Fruit fly (Drosophila melanogaster) whole organism, embryonic: ENCODE results near the gene CG15262.

ENCODE experiments used
- BEAF-32 ChIP-seq: fragments of 200-800 bp; sonication (Bioruptor generic); optimal IDR thresholded peaks from 3 replicates; lab custom pipeline; 2017; ENCODE audit warnings: missing biosample characterization, missing genetic modification characterization, mild to moderate bottlenecking, moderate library complexity, missing genetic modification reagents
- Bgb ChIP-seq: fragments of 200-800 bp; sonication (Bioruptor generic); IDR thresholded peaks from 2 replicates; pipeline ENCODE4 v1.3.6; 2022; ENCODE audit warnings: missing biosample characterization, missing genetic modification characterization; ENCODE audit not compliant: partially characterized antibody
- CG10366 ChIP-seq: fragments of 200-800 bp; sonication (Bioruptor generic); IDR thresholded peaks from 2 replicates; pipeline ENCODE4 v1.3.6; 2022; ENCODE audit warnings: missing biosample characterization, missing genetic modification characterization
- CG10431 ChIP-seq: fragments of 200-800 bp; sonication (Bioruptor generic); optimal IDR thresholded peaks from 3 replicates; lab custom pipeline; 2018; ENCODE audit warnings: missing biosample characterization, mild to moderate bottlenecking, missing genetic modification characterization
- CG10654 ChIP-seq: fragments of 200-800 bp; sonication (Bioruptor generic); optimal IDR thresholded peaks from 2 replicates; lab custom pipeline; 2016; ENCODE audit warnings: missing biosample characterization, missing genetic modification characterization
- CG13424 ChIP-seq: fragments of 200-800 bp; sonication (Bioruptor generic); optimal IDR thresholded peaks from 2 replicates; lab custom pipeline; 2019; ENCODE audit warnings: missing biosample characterization, mild to moderate bottlenecking, missing genetic modification characterization, moderate library complexity
- CG15601 ChIP-seq: fragments of 200-800 bp; sonication (Bioruptor generic); optimal IDR thresholded peaks from 3 replicates; lab custom pipeline; 2019; ENCODE audit warnings: missing biosample characterization, mild to moderate bottlenecking, missing genetic modification characterization, moderate library complexity
- CG1603 ChIP-seq: fragments of 200-800 bp; sonication (Bioruptor generic); optimal IDR thresholded peaks from 2 replicates; lab custom pipeline; 2019; ENCODE audit warnings: missing biosample characterization, mild to moderate bottlenecking, missing genetic modification characterization, moderate library complexity
- CG17186 ChIP-seq: fragments of 200-800 bp; sonication (Bioruptor generic); optimal IDR thresholded peaks from 3 replicates; lab custom pipeline; 2017; ENCODE audit warnings: missing biosample characterization, missing genetic modification reagents, missing genetic modification characterization
- CG2889 ChIP-seq: fragments of 200-800 bp; sonication (Bioruptor generic); IDR thresholded peaks from 3 replicates; pipeline ENCODE4 v1.3.6; 2022; ENCODE audit warnings: missing biosample characterization, missing genetic modification characterization
- CG31441 ChIP-seq: fragments of 200-800 bp; sonication (Bioruptor generic); IDR thresholded peaks from 2 replicates; pipeline ENCODE4 v1.3.6; 2022; ENCODE audit warnings: missing biosample characterization, missing genetic modification characterization
- CG33213 ChIP-seq: fragments of 200-800 bp; sonication (Bioruptor generic); optimal IDR thresholded peaks from 3 replicates; lab custom pipeline; 2016; ENCODE audit warnings: missing biosample characterization, missing genetic modification characterization
- CG4424 ChIP-seq: fragments of 200-800 bp; sonication (Bioruptor generic); optimal IDR thresholded peaks from 3 replicates; lab custom pipeline; 2016; ENCODE audit warnings: missing biosample characterization, missing genetic modification characterization
- CG4854 ChIP-seq: fragments of 200-800 bp; sonication (Bioruptor generic); optimal IDR thresholded peaks from 2 replicates; lab custom pipeline; 2016; ENCODE audit warnings: missing biosample characterization, missing genetic modification characterization, inconsistent platforms
- CG6689 ChIP-seq: fragments of 200-800 bp; sonication (Bioruptor generic); IDR thresholded peaks from 2 replicates; pipeline ENCODE4 v1.3.6; 2022; ENCODE audit warnings: missing biosample characterization, missing genetic modification characterization
- CG7963 ChIP-seq: fragments of 200-800 bp; sonication (Bioruptor generic); IDR thresholded peaks from 3 replicates; pipeline ENCODE4 v1.3.6; 2022; ENCODE audit warnings: missing biosample characterization, missing genetic modification characterization; ENCODE audit not compliant: partially characterized antibody
- CG8290 ChIP-seq, 3 experiments: fragments of 200-800 bp; sonication (Bioruptor generic); optimal IDR thresholded peaks; 2 replicates each; lab custom pipeline; 2016 to 2019; ENCODE audit warnings: missing biosample characterization in 3 of 3, missing genetic modification characterization in 3 of 3, mild to moderate bottlenecking in 2 of 3, moderate library complexity in 1 of 3
- CG9437 ChIP-seq: fragments of 200-800 bp; sonication (Bioruptor generic); optimal IDR thresholded peaks from 2 replicates; lab custom pipeline; 2018; ENCODE audit warnings: missing biosample characterization, mild to moderate bottlenecking, missing genetic modification characterization
- Chrac-16 ChIP-seq: fragments of 200-800 bp; sonication (Bioruptor generic); optimal IDR thresholded peaks from 3 replicates; lab custom pipeline; 2016; ENCODE audit warnings: missing biosample characterization, missing genetic modification characterization
- CkIIα-i1 ChIP-seq: fragments of 200-800 bp; sonication (Bioruptor generic); IDR thresholded peaks from 2 replicates; pipeline ENCODE4 v1.3.6; 2022; ENCODE audit warnings: missing biosample characterization, missing genetic modification characterization
- CoRest ChIP-seq: fragments of 200-800 bp; sonication (Bioruptor generic); optimal IDR thresholded peaks from 3 replicates; lab custom pipeline; 2018; ENCODE audit warnings: missing biosample characterization, mild to moderate bottlenecking, missing genetic modification characterization, moderate library complexity
- Dll ChIP-seq: fragments of 200-800 bp; sonication (Bioruptor generic); IDR thresholded peaks from 4 replicates; pipeline ENCODE4 v1.3.6; 2022; ENCODE audit warnings: missing biosample characterization, missing genetic modification characterization; ENCODE audit not compliant: partially characterized antibody
- Hey ChIP-seq: fragments of 200-800 bp; sonication (Bioruptor generic); optimal IDR thresholded peaks from 3 replicates; lab custom pipeline; 2018; ENCODE audit warnings: missing biosample characterization, mild to moderate bottlenecking, missing genetic modification characterization
- HmgZ ChIP-seq: fragments of 200-800 bp; sonication (Bioruptor generic); optimal IDR thresholded peaks from 2 replicates; lab custom pipeline; 2018; ENCODE audit warnings: missing biosample characterization, mild to moderate bottlenecking, missing genetic modification characterization
- Hmr ChIP-seq: fragments of 200-800 bp; sonication (Bioruptor generic); optimal IDR thresholded peaks from 3 replicates; lab custom pipeline; 2017; ENCODE audit warnings: mild to moderate bottlenecking, missing biosample characterization, missing genetic modification reagents, missing genetic modification characterization
- Hr3 ChIP-seq: fragments of 200-800 bp; sonication (Bioruptor generic); optimal IDR thresholded peaks from 3 replicates; lab custom pipeline; 2016; ENCODE audit warnings: missing biosample characterization, missing genetic modification characterization
- Hr78 ChIP-seq, 2 experiments: fragments of 200-800 bp in 1 of 2; fragments of >200 bp in 1 of 2; sonication (Bioruptor generic) in 1 of 2; optimal IDR thresholded peaks; 2 replicates each; lab custom pipeline; 2017 to 2019; ENCODE audit warnings: missing biosample characterization in 2 of 2, missing genetic modification characterization in 2 of 2, mild to moderate bottlenecking in 1 of 2, moderate library complexity in 1 of 2
- Max ChIP-seq: fragments of 200-800 bp; sonication (Bioruptor generic); optimal IDR thresholded peaks from 2 replicates; lab custom pipeline; 2016; ENCODE audit warnings: missing biosample characterization, mild to moderate bottlenecking, missing genetic modification characterization
- NK7.1 ChIP-seq: fragments of 200-800 bp; sonication (Bioruptor generic); optimal IDR thresholded peaks from 3 replicates; lab custom pipeline; 2016; ENCODE audit warnings: missing biosample characterization, missing genetic modification characterization
- Six4 ChIP-seq: fragments of 200-800 bp; sonication (Bioruptor generic); optimal IDR thresholded peaks from 2 replicates; lab custom pipeline; 2016; ENCODE audit warnings: missing biosample characterization, missing genetic modification characterization
- Sry-δ ChIP-seq: fragments of 200-800 bp; sonication (Bioruptor generic); optimal IDR thresholded peaks from 2 replicates; lab custom pipeline; 2016; ENCODE audit warnings: missing biosample characterization, missing genetic modification characterization
- Stat92E ChIP-seq, 3 experiments: fragments of >200 bp in 2 of 3; fragments of 200-800 bp in 1 of 3; sonication (Bioruptor generic) in 1 of 3; optimal IDR thresholded peaks; 2 replicates each; lab custom pipeline; 2017 to 2019; ENCODE audit warnings: missing biosample characterization in 3 of 3, missing genetic modification characterization in 3 of 3, mild to moderate bottlenecking in 1 of 3, moderate library complexity in 1 of 3
- Taf1 ChIP-seq: fragments of 200-800 bp; sonication (Bioruptor generic); IDR thresholded peaks from 2 replicates; pipeline ENCODE4 v1.3.6; 2022; ENCODE audit warnings: missing biosample characterization, missing genetic modification characterization
- abd-A ChIP-seq: fragments of 200-800 bp; sonication (Bioruptor generic); optimal IDR thresholded peaks from 3 replicates; lab custom pipeline; 2019; ENCODE audit warnings: missing biosample characterization, mild to moderate bottlenecking, missing genetic modification characterization, moderate library complexity
- bbx ChIP-seq: fragments of 200-800 bp; sonication (Bioruptor generic); IDR thresholded peaks from 2 replicates; pipeline ENCODE4 v1.3.6; 2022; ENCODE audit warnings: missing biosample characterization, missing genetic modification characterization; ENCODE audit not compliant: partially characterized antibody
- bowl ChIP-seq: fragments of 200-800 bp; sonication (Bioruptor generic); IDR thresholded peaks from 2 replicates; pipeline ENCODE4 v1.3.6; 2022; ENCODE audit warnings: missing biosample characterization, missing genetic modification characterization
- ci ChIP-seq: fragments of 200-800 bp; sonication (Bioruptor generic); IDR thresholded peaks from 3 replicates; pipeline ENCODE4 v1.3.6; 2022; ENCODE audit warnings: missing biosample characterization, missing genetic modification characterization
- jigr1 ChIP-seq: fragments of 200-800 bp; sonication (Bioruptor generic); IDR thresholded peaks from 3 replicates; pipeline ENCODE4 v1.3.6; 2022; ENCODE audit warnings: missing biosample characterization, missing genetic modification characterization
- knrl ChIP-seq: fragments of 200-800 bp; sonication (Bioruptor generic); IDR thresholded peaks from 3 replicates; pipeline ENCODE4 v1.3.6; 2022; ENCODE audit warnings: missing biosample characterization, missing genetic modification characterization; ENCODE audit not compliant: partially characterized antibody
- mirr ChIP-seq: fragments of 200-800 bp; sonication (Bioruptor generic); optimal IDR thresholded peaks from 3 replicates; lab custom pipeline; 2018; ENCODE audit warnings: missing biosample characterization, mild to moderate bottlenecking, missing genetic modification characterization
- odd ChIP-seq: fragments of 200-800 bp; sonication (Bioruptor generic); optimal IDR thresholded peaks from 2 replicates; lab custom pipeline; 2017; ENCODE audit warnings: missing biosample characterization, mild to moderate bottlenecking, missing genetic modification characterization
- pan ChIP-seq, 4 experiments: fragments of >200 bp in 3 of 4; fragments of 200-800 bp in 1 of 4; sonication (Bioruptor generic) in 1 of 4; optimal IDR thresholded peaks in 3 of 4; IDR thresholded peaks in 1 of 4; 2 replicates each; pipeline versions ENCODE4 v1.3.6 to Lab custom; 2017 to 2022; ENCODE audit warnings: missing biosample characterization in 2 of 4, missing genetic modification characterization in 2 of 4, mixed read lengths in 1 of 4
- pita ChIP-seq: fragments of 200-800 bp; sonication (Bioruptor generic); optimal IDR thresholded peaks from 2 replicates; lab custom pipeline; 2017; ENCODE audit warnings: missing biosample characterization, mild to moderate bottlenecking, missing genetic modification characterization
- pzg ChIP-seq: fragments of 200-800 bp; sonication (Bioruptor generic); optimal IDR thresholded peaks from 3 replicates; lab custom pipeline; 2018; ENCODE audit warnings: missing biosample characterization, mild to moderate bottlenecking, missing genetic modification characterization, moderate library complexity
- slou ChIP-seq: fragments of 200-800 bp; sonication (Bioruptor generic); optimal IDR thresholded peaks from 3 replicates; lab custom pipeline; 2016; ENCODE audit warnings: missing biosample characterization, missing genetic modification characterization
- toy ChIP-seq: fragments of 200-800 bp; sonication (Bioruptor generic); IDR thresholded peaks from 2 replicates; pipeline ENCODE4 v1.3.6; 2022; ENCODE audit warnings: missing biosample characterization, missing genetic modification characterization
- unc-4 ChIP-seq: fragments of 200-800 bp; sonication (Bioruptor generic); IDR thresholded peaks from 2 replicates; pipeline ENCODE4 v1.3.6; 2022; ENCODE audit warnings: missing biosample characterization, missing genetic modification characterization; ENCODE audit not compliant: partially characterized antibody

The CG15262 gene

dm6 chr2L:15271757-15272589 lies 25.6 kb upstream of the CG15262 start, which contains the start of gene Cul3 (continued):
- TF ChIP-seq CG1603 (tag; lab: Kevin White, UChicago) (peak; percentile 25), Hey (no peak), CG10654 (no peak), mirr (no peak), Max (GFP tag; lab: Kevin White, UChicago) (no peak), Chrac-16 (GFP tag; lab: Kevin White, UChicago) (no peak), CG10431 (GFP tag; lab: Kevin White, UChicago) (no peak), CG2889 (no peak), CG15601 (tag; lab: Kevin White, UChicago) (peak; percentile 8), CG8290 (GFP tag; optimal IDR thresholded peaks at IDR 0.05; lab: Kevin White, UChicago) (no peak), CG8290 (tag; optimal IDR thresholded peaks at IDR 0.05; lab: Kevin White, UChicago) (peak in 1 of 2 experiments; percentile 18), Hr3 (GFP tag; lab: Kevin White, UChicago) (peak; percentile 20), Taf1 (GFP tag; lab: Robert Waterston, UW) (no peak), toy (no peak), Hr78 (GFP tag; optimal IDR thresholded peaks at IDR 0.05; lab: Kevin White, UChicago) (no peak), CG4424 (peak; percentile 9), pan (optimal IDR thresholded peaks at IDR 0.05; lab: Kevin White, UChicago) (no peak), pan (GFP tag; optimal IDR thresholded peaks at IDR 0.05 in 1 of 2, IDR thresholded peaks at IDR 0.05 in 1 of 2) (no peak), CG31441 (GFP tag; lab: Robert Waterston, UW) (peak; percentile 57; the same call in 1 of the 2 replicates), unc-4 (GFP tag; lab: Robert Waterston, UW) (peak; percentile 72), CG13424 (peak; percentile 15), Stat92E (GFP tag; optimal IDR thresholded peaks at IDR 0.05; lab: Kevin White, UChicago) (no peak), Dll (peak; percentile 85), bowl (no peak), jigr1 (GFP tag; lab: Robert Waterston, UW) (no peak), slou (GFP tag; lab: Kevin White, UChicago) (no peak), NK7.1 (GFP tag; lab: Kevin White, UChicago) (no peak), HmgZ (tag; lab: Kevin White, UChicago) (no peak), CG7963 (GFP tag; lab: Robert Waterston, UW) (peak; percentile 66; the same call in 2 of the 3 replicates), knrl (peak; percentile 83), BEAF-32 (peak; percentile 77), Hmr (GFP tag; lab: Kevin White, UChicago) (no peak), ci (GFP tag; lab: Robert Waterston, UW) (no peak), CG10366 (GFP tag; lab: Robert Waterston, UW) (no peak), CkIIα-i1 (GFP tag; lab: Robert Waterston, UW) (no peak), CG6689 (GFP tag; lab: Robert Waterston, UW) (no peak), CG9437 (GFP tag; lab: Kevin White, UChicago) (peak; percentile 13), Sry-δ (GFP tag; lab: Kevin White, UChicago) (peak; percentile 86), CG17186 (GFP tag; lab: Kevin White, UChicago) (peak; percentile 1), CoRest (peak; percentile 38), odd (no peak), bbx (GFP tag; lab: Robert Waterston, UW) (peak; percentile 75), CG4854 (GFP tag; lab: Kevin White, UChicago) (no peak), abd-A (tag; lab: Kevin White, UChicago) (no peak), Bgb (GFP tag; lab: Robert Waterston, UW) (peak; percentile 76), pita (GFP tag; lab: Kevin White, UChicago) (no peak), pzg (GFP tag; lab: Kevin White, UChicago) (peak; percentile 35), Six4 (GFP tag; lab: Kevin White, UChicago) (no peak), CG33213 (GFP tag; lab: Kevin White, UChicago) (no peak)
